Worm (Caenorhabditis elegans): Measurements from ENCODE around the gene F47D2.11.

DNA sequence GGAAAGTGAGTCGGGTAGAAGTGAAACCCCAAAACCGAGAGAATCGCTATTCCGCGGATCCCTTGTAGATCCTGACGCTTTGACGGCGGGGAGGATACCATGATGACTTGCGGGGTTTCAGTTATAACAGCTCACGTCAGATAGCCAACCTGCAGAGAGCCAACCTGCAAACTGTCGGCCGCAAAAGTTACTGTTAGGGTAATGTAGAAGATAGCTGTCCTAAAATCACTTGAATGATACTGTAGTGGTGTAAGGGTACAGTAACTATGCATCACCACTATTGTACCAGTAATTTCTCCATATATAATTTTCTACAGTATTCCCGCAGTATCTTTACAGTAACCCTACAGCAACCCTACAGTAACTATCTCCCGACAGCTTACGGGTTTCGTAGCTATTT lies 36.6 kb upstream of the F47D2.11 start, which contains the start of gene oac-12:
- TF ChIP-seq isw-1 (GFP tag; IDR thresholded peaks at IDR 0.05): no peak
- no peak for TF ChIP-seq sptf-1 (tag; optimal IDR thresholded peaks at IDR 0.05)
